Fruit fly (Drosophila melanogaster): ENCODE results near the gene Dpy-30L2.

- TF ChIP-seq C15 (GFP tag; IDR thresholded peaks at IDR 0.05) (no peak), CG33557 (GFP tag; optimal IDR thresholded peaks at IDR 0.05) (no peak), abd-A (tag; optimal IDR thresholded peaks at IDR 0.05) (no peak), CG9727 (GFP tag; optimal IDR thresholded peaks at IDR 0.05) (no peak), CG16813 (GFP tag; IDR thresholded peaks at IDR 0.05; ENCODE audit: partially characterized antibody) (no peak), amos (GFP tag; IDR thresholded peaks at IDR 0.05; ENCODE audit: partially characterized antibody) (no peak), CG32767 (GFP tag; IDR thresholded peaks at IDR 0.05) (no peak), eve (GFP tag; optimal IDR thresholded peaks at IDR 0.05) (no peak)
These were observed 11.8 kb upstream of the Dpy-30L2 start, which contains the start of gene Ugt305A1 for dm6 chr3L:4059293-4059820.

Measured in whole organism, embryonic.